Fruit fly (Drosophila melanogaster) whole organism: Measurements from ENCODE around the gene CG15765.

Source experiments
- CG8478 ChIP-seq: fragments of >200 bp; optimal IDR thresholded peaks from 2 replicates; lab custom pipeline; 2018; ENCODE audit warnings: inconsistent platforms
- Dll ChIP-seq: fragments of >200 bp; optimal IDR thresholded peaks from 2 replicates; lab custom pipeline; 2017
- EcR ChIP-seq, 2 experiments: fragments of >200 bp; optimal IDR thresholded peaks; 2 replicates each; lab custom pipeline; 2017; ENCODE audit warnings: missing biosample characterization in 2 of 2, missing genetic modification characterization in 2 of 2, missing genetic modification reagents in 2 of 2
- pan ChIP-seq: fragments of >200 bp; optimal IDR thresholded peaks from 2 replicates; lab custom pipeline; 2017
- psq ChIP-seq: fragments of >200 bp; optimal IDR thresholded peaks from 2 replicates; lab custom pipeline; 2017
- usp ChIP-seq: fragments of >200 bp; optimal IDR thresholded peaks from 2 replicates; lab custom pipeline; 2017; ENCODE audit warnings: missing biosample characterization, missing genetic modification characterization, mixed read lengths

The CG15765 gene

dm6 chrX:5808654-5809053 lies 9.7 kb upstream of the CG15765 start, which contains the start of gene Prosbeta2R1:
Gene Prosbeta2R1, plus strand, starts transcription at chrX:5808954.
- no peak for TF ChIP-seq CG8478 (lab: Kevin White, UChicago)
- no peak for TF ChIP-seq EcR (GFP tag; optimal IDR thresholded peaks at IDR 0.05; lab: Kevin White, UChicago)
- TF ChIP-seq pan = no peak

DNA sequence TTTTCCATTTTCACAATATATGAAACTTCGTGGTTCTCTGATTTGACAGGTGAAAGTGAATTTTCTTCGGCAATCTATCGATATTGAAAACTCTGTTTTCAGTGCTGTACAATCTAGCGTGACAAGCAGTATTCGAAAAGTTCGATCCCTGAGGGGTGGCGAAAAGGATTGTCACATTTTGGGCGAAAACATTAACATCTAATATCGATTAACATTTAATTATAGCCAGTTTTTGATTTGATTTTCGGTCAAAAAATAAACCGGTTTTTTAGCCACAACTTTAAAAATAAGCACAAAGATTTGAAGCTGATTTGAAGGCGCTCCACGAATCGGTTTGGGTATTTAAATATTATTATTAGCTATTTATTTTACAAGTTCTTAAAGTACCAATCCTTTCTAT lies 5.5 kb upstream of the CG15765 start, which contains the start of gene CG44329:
Gene CG44329 (minus strand): TSS at position 101 of the 400 bp plus-strand sequence.
- TF ChIP-seq usp (GFP tag; lab: Kevin White, UChicago) (no peak), psq (lab: Kevin White, UChicago) (no peak), CG8478 (lab: Kevin White, UChicago) (no peak), EcR (GFP tag; optimal IDR thresholded peaks at IDR 0.05; lab: Kevin White, UChicago) (no peak), Dll (no peak), pan (no peak)

DNA sequence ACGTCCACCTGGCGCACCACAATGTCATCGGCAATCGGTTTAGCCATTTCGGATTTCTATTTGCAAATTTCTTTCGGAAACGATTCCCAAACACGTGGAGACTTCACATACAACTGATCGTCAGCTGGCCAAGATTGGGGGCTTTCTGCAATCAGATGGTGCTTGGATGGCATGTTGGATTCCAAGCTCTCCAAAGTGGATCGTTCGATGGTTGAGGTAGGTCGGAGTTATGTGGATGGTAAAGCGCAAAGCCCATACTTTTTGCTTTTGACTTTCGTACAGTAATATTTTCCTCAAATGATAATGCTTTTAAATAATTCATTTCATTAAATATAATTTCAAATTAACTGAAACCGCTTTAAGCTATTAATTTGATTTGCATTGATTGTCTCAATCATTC lies 2.6 kb upstream of the CG15765 start, which contains the start of gene AgmNAT:
Gene AgmNAT (minus strand): TSS at position 101 of the 400 bp plus-strand sequence.
- no peak for TF ChIP-seq EcR (GFP tag; optimal IDR thresholded peaks at IDR 0.05; lab: Kevin White, UChicago)
- no peak for TF ChIP-seq pan
- TF ChIP-seq psq (lab: Kevin White, UChicago) = no peak
- no peak for TF ChIP-seq Dll
- no peak for TF ChIP-seq CG8478 (lab: Kevin White, UChicago)
- TF ChIP-seq usp (GFP tag; lab: Kevin White, UChicago) = no peak

DNA sequence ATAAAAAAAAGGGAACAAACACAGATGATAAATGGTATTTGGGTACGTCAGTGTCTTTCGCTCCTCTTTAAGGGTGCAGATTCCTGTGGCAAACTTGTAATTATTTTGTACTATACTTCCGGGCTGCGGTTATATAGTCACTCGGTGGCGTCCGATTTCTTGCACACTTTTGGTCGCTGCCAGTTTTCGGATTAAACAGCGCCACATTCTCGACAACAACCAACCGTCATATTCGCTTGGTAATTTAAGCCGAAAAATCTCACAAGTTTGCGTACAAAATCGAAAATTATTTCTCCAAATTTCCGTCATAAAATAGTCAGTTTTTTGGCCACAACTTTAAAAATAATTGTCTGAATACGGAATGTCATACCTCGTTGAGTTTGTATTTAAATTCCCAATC lies 1.2 kb upstream of the CG15765 start:
- no peak for TF ChIP-seq EcR (GFP tag; optimal IDR thresholded peaks at IDR 0.05; lab: Kevin White, UChicago)
- no peak for TF ChIP-seq Dll
- TF ChIP-seq CG8478 (lab: Kevin White, UChicago) = no peak
- TF ChIP-seq usp (GFP tag; lab: Kevin White, UChicago) = no peak
- no peak for TF ChIP-seq psq (lab: Kevin White, UChicago)
- no peak for TF ChIP-seq pan

- no peak for TF ChIP-seq Dll
- TF ChIP-seq CG8478 (lab: Kevin White, UChicago) = no peak
- TF ChIP-seq pan = no peak
- no peak for TF ChIP-seq usp (GFP tag; lab: Kevin White, UChicago)
- no peak for TF ChIP-seq EcR (GFP tag; optimal IDR thresholded peaks at IDR 0.05; lab: Kevin White, UChicago)
- no peak for TF ChIP-seq psq (lab: Kevin White, UChicago)
Observed at dm6 chrX:5819972-5820371, 1.6 kb downstream of the CG15765 start.

DNA sequence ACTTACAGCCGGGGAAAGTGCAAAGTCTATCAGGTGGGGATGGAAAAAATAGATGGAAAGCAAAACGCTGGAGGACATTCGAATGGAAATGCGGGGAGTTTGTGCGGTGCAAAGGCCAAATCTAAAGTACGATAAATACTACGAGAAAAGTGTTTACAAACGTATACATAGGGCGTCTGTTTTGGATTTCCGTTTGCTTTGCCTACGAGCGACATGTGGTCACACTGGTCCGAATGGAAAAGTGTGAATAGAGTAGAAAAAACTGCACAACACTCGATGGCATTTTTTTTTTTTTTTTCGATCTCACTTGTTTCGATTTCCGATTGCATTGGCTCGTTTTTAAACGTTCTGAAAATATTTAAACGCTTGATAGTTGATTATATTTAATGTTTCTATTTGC lies 21.4 kb downstream of the CG15765 start:
- TF ChIP-seq CG8478 (lab: Kevin White, UChicago) (no peak), psq (lab: Kevin White, UChicago) (no peak), usp (GFP tag; lab: Kevin White, UChicago) (no peak), EcR (GFP tag; optimal IDR thresholded peaks at IDR 0.05; lab: Kevin White, UChicago) (no peak)

DNA sequence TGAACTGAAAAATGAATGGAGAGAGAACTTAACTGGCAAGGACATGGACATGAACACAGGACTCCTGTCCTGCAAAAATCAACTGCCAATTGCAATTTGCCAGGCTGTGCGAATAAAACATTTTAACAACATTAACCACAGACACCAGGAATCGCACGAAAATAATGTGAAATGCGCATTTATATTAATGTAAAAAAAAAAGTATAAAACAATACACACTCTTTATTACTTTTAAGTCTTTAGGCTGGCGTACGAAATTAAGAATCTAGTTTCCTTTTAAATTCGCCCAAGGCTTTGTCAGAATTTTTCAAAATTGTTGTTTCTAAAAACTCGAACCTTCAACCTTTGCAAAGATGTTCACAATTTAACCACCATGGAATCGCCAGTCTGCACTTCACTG lies 26.6 kb downstream of the CG15765 start, which contains the start of gene CG12729:
Gene CG12729 (plus strand): TSS at position 301 of the 400 bp plus-strand sequence.
- no peak for TF ChIP-seq pan
- TF ChIP-seq Dll = no peak
- no peak for TF ChIP-seq psq (lab: Kevin White, UChicago)
- TF ChIP-seq EcR (GFP tag; optimal IDR thresholded peaks at IDR 0.05; lab: Kevin White, UChicago) = no peak
- no peak for TF ChIP-seq CG8478 (lab: Kevin White, UChicago)
- TF ChIP-seq usp (GFP tag; lab: Kevin White, UChicago) = no peak

DNA sequence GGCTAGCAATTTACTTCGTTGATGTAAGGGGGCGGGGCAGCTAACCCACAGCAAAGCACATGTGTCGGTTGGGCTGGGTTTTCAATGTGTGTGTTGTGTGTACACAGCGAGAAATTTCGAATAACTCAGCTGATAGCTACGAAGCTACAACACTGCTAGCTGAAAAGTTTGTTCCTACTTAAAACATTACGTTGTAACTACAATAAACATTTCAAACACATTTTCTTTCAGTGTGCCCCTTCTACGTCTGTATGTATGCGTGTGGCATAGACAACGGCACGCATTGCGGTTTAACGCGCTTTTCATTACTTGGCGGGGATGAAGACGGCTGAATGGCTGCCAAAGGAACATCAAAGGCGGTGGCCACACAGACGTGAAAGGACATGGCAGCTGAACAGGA lies 29.2 kb downstream of the CG15765 start:
- TF ChIP-seq usp (GFP tag; lab: Kevin White, UChicago) = no peak
- no peak for TF ChIP-seq pan
- TF ChIP-seq CG8478 (lab: Kevin White, UChicago) = no peak

- TF ChIP-seq Dll = no peak
- TF ChIP-seq EcR (GFP tag; optimal IDR thresholded peaks at IDR 0.05; lab: Kevin White, UChicago) = no peak
- TF ChIP-seq psq (lab: Kevin White, UChicago) = no peak
- no peak for TF ChIP-seq usp (GFP tag; lab: Kevin White, UChicago)
- no peak for TF ChIP-seq CG8478 (lab: Kevin White, UChicago)
- TF ChIP-seq pan = no peak
Observed at dm6 chrX:5852677-5853076, 34.3 kb downstream of the CG15765 start.

DNA sequence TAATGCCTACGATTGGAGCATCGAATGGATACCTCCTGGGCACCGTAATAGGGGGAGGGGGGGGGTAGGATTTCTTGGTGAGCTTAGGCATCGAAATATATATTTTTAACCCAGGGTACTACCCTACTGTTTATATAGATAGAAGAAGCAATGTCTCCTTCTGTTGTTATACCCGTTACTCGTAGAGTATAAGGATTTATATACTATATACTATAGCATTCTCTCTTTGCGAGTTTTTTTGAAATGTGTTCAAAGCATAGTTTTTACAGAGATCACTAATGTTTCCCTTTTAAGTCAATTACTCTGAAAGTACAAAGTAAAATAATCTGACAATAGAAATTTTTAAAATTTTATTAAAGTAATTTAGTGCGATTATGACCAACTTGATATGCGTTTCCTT lies 35.1 kb downstream of the CG15765 start, which contains the start of gene CG43136:
Gene CG43136 (plus strand): TSS at position 301 of the 400 bp plus-strand sequence.
- no peak for TF ChIP-seq Dll
- TF ChIP-seq psq (lab: Kevin White, UChicago) = no peak
- TF ChIP-seq usp (GFP tag; lab: Kevin White, UChicago) = no peak
- no peak for TF ChIP-seq CG8478 (lab: Kevin White, UChicago)
- no peak for TF ChIP-seq pan
- no peak for TF ChIP-seq EcR (GFP tag; optimal IDR thresholded peaks at IDR 0.05; lab: Kevin White, UChicago)

DNA sequence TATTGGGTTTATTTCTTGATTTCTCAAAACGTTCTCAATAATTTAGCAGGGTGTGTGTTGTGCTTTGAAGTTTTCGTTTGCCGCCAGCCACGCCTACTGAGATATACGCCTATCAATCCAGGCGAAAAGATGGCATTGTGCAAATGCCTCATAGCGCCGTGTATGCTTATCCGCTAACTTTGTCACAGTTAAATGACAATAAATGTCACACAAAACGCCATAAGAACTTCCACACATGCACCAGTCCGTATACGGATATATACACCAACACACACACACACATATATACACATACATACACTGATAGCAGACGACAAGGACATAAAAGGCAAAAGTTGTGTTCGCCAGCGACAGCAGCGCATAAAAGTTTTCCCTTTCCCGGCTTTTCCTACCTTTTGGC lies 46.7 kb downstream of the CG15765 start, which contains the start of gene CG43137:
Gene CG43137 (minus strand): TSS at position 101 of the 400 bp plus-strand sequence.
- no peak for TF ChIP-seq usp (GFP tag; lab: Kevin White, UChicago)
- no peak for TF ChIP-seq Dll
- no peak for TF ChIP-seq psq (lab: Kevin White, UChicago)
- no peak for TF ChIP-seq EcR (GFP tag; optimal IDR thresholded peaks at IDR 0.05; lab: Kevin White, UChicago)
- TF ChIP-seq CG8478 (lab: Kevin White, UChicago) = no peak
- no peak for TF ChIP-seq pan

dm6 chrX:5866095-5866494 lies 47.7 kb downstream of the CG15765 start:
- TF ChIP-seq CG8478 (lab: Kevin White, UChicago) (no peak), psq (lab: Kevin White, UChicago) (no peak), pan (no peak), Dll (no peak), usp (GFP tag; lab: Kevin White, UChicago) (no peak), EcR (GFP tag; optimal IDR thresholded peaks at IDR 0.05; lab: Kevin White, UChicago) (no peak)

dm6 chrX:5868795-5869194 lies 50.4 kb downstream of the CG15765 start, which contains the start of gene CG15764:
Gene CG15764, plus strand, starts transcription at chrX:5869095.
- TF ChIP-seq usp (GFP tag; lab: Kevin White, UChicago) = no peak
- no peak for TF ChIP-seq Dll
- TF ChIP-seq EcR (GFP tag; optimal IDR thresholded peaks at IDR 0.05; lab: Kevin White, UChicago) = no peak
- TF ChIP-seq CG8478 (lab: Kevin White, UChicago) = no peak
- no peak for TF ChIP-seq psq (lab: Kevin White, UChicago)
- no peak for TF ChIP-seq pan
